Worm (Caenorhabditis elegans): ENCODE measurements around the gene spsb-2.

DNA sequence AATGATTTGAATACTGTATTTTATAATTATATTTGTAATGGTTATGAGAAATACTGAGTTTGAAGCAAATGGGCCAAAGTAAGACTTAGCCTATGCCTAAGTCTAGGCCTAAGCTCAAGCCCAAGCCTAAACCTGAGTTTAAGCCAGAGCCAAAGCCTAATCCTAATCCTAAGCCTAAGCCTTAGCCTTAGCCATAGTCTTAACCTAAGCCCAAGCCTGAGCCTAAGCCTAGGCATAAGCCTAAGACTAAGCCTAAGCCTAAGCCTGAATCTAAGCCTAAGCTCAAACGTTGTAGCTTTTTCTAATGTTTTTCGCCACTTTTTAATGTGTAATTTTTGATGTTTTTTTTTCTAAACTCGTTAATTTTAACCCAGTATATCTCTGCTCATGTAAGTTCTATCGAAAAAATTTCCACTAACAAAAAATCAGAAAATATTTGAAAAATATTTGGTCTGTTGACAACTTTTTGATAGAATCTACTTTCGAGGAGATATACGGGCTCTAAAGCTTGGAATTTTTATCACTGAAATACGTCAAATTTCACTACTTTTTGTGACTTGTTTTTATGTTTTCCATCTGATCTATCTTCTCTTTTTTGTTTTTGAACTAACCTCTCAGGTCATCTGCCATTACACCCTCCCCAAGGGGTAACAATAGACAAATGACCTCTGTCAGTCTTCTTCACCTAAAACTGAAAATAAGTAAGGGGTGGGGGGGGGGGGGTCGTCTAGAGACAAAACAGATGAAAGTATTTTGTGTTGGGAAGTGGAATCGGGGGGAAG, 25.9 kb upstream of the spsb-2 start:
- no peak for TF ChIP-seq ama-1 (optimal IDR thresholded peaks at IDR 0.05)
- no peak for TF ChIP-seq ceh-13 (GFP tag; optimal IDR thresholded peaks at IDR 0.05)
- TF ChIP-seq tra-4 (tag; optimal IDR thresholded peaks at IDR 0.05), result no peak
- TF ChIP-seq tbx-11 (GFP tag; IDR thresholded peaks at IDR 0.05), result no peak
- TF ChIP-seq flt-1 (GFP tag; IDR thresholded peaks at IDR 0.05), result no peak
- TF ChIP-seq hnd-1 (tag; optimal IDR thresholded peaks at IDR 0.05), result no peak
- TF ChIP-seq F13C5.2 (tag; optimal IDR thresholded peaks at IDR 0.05), result no peak
- no peak for TF ChIP-seq hmg-4 (GFP tag; optimal IDR thresholded peaks at IDR 0.05)
